ENCODE assay signal across 2 worm cellular contexts in the genomic region with DNA sequence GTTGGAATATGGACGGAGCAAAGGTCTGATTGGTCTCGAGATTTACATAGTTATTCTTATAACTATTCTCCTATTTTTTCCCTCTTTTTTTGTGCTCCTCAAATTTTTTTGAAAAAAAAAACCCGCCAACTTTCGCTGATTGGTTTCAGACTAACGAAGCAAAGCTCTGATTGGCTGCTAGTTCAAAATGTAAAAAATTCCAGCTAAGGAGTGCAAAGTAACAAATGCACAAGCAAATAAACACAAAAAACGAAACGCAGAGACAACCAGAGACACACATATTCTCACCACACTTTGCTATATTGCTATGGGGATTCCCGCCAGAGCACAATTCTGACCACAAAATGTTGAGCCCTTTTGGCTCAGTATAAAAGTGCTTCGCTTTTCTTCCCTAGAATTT.
A peak's percentile ranks its signal among the peaks of the same experiment; 100 is the strongest.
TF ChIP-seq lines count a peak whose summit lies in the region.

TSS of gene T01G6.1 (plus strand) at position 301 of the 400 bp plus-strand sequence.

TF ChIP-seq in whole organism, L4 larva, 104 proteins besides CTCF, POLR2A, EP300 and RAD21:
- TF ChIP-seq snpc-4 (tag; optimal IDR thresholded peaks at IDR 0.05; lab: Kevin White, UChicago), result no peak
- peak; percentile 22 for TF ChIP-seq aha-1 (tag; lab: Kevin White, UChicago)

TF ChIP-seq in whole organism, late embryonic, 69 proteins besides CTCF, POLR2A, EP300 and RAD21:
- TF ChIP-seq nfya-1 (tag; optimal IDR thresholded peaks at IDR 0.05; lab: Kevin White, UChicago) (peak; percentile 37), odd-2 (tag; optimal IDR thresholded peaks at IDR 0.05; lab: Kevin White, UChicago) (no peak), tbx-2 (tag; optimal IDR thresholded peaks at IDR 0.05; lab: Kevin White, UChicago) (no peak)
